Worm (Caenorhabditis elegans) whole organism, L4/young adult: ENCODE measurements around the gene nifk-1.

Experiments used
- W03F9.2 ChIP-seq: fragments of 150-350 bp; optimal IDR thresholded peaks from 2 replicates; lab custom pipeline; 2014; ENCODE audit warnings: missing biosample characterization, missing genetic modification characterization
- him-1 ChIP-seq: sonication (generic microtip); optimal IDR thresholded peaks from 2 replicates; lab custom pipeline; 2016; ENCODE audit warnings: missing genotype, missing genetic modification reagents, missing genetic modification characterization, missing compliant biosample characterization

- TF ChIP-seq him-1 (tag; lab: Kevin White, UChicago) (no peak), W03F9.2 (tag; lab: Kevin White, UChicago) (no peak)
Measured at ce11 chrIII:4643262-4643661, 49.8 kb downstream of the nifk-1 start, which contains the start of gene pfas-1.
